Worm (Caenorhabditis elegans) whole organism, L2 larva: Measurements from ENCODE around the gene Y46G5A.8.
A peak's percentile ranks its signal among the peaks of the same experiment; 100 is the strongest.
"Not testable (repeated sequence)": the region's sequence is repeated elsewhere in the genome, so short reads cannot be mapped to it uniquely, and the experiment has no call there.

ENCODE experiments used
- C34F6.9 ChIP-seq: fragments of 150-350 bp; optimal IDR thresholded peaks from 2 replicates; lab custom pipeline; 2014; ENCODE audit warnings: missing biosample characterization, missing genetic modification characterization
- F13H6.1 ChIP-seq: sonication (generic microtip); optimal IDR thresholded peaks from 2 replicates; lab custom pipeline; 2016; ENCODE audit warnings: missing genetic modification characterization, missing compliant biosample characterization
- ZK546.5 ChIP-seq: sonication (generic microtip); optimal IDR thresholded peaks from 2 replicates; lab custom pipeline; 2017; ENCODE audit warnings: missing biosample characterization, missing genetic modification characterization
- blmp-1 ChIP-seq: sonication (generic microtip); optimal IDR thresholded peaks from 2 replicates; lab custom pipeline; 2017; ENCODE audit warnings: missing genetic modification characterization, mild to moderate bottlenecking, missing compliant biosample characterization, antibody characterized with exemption, moderate library complexity; ENCODE audit not compliant: insufficient read depth
- ceh-16 ChIP-seq: fragments of 150-350 bp; optimal IDR thresholded peaks from 2 replicates; lab custom pipeline; 2014; ENCODE audit warnings: missing biosample characterization, missing genetic modification characterization
- crh-2 ChIP-seq: sonication (generic microtip); optimal IDR thresholded peaks from 2 replicates; lab custom pipeline; 2017; ENCODE audit warnings: missing biosample characterization, missing genetic modification characterization
- dmd-4 ChIP-seq: sonication (generic microtip); optimal IDR thresholded peaks from 2 replicates; lab custom pipeline; 2017; ENCODE audit warnings: missing biosample characterization, missing genetic modification characterization
- egl-27 ChIP-seq: sonication (generic microtip); optimal IDR thresholded peaks from 3 replicates; lab custom pipeline; 2017; ENCODE audit warnings: missing biosample characterization, missing genetic modification reagents, missing genetic modification characterization
- elt-1 ChIP-seq: fragments of 150-350 bp; optimal IDR thresholded peaks from 2 replicates; lab custom pipeline; 2014; ENCODE audit warnings: missing biosample characterization, missing genetic modification characterization
- elt-3 ChIP-seq: sonication (generic microtip); optimal IDR thresholded peaks from 2 replicates; lab custom pipeline; 2017; ENCODE audit warnings: missing biosample characterization, missing genetic modification characterization
- gmeb-1 ChIP-seq: fragments of 150-350 bp; optimal IDR thresholded peaks from 2 replicates; lab custom pipeline; 2014; ENCODE audit warnings: missing biosample characterization, missing genetic modification characterization
- lin-11 ChIP-seq: fragments of 150-350 bp; sonication (generic microtip); optimal IDR thresholded peaks from 2 replicates; lab custom pipeline; 2014; ENCODE audit warnings: missing biosample characterization, missing genetic modification characterization, inconsistent platforms, mixed read lengths
- lin-13 ChIP-seq: fragments of 150-350 bp; optimal IDR thresholded peaks from 2 replicates; lab custom pipeline; 2014; ENCODE audit warnings: missing biosample characterization, missing genetic modification reagents, missing genetic modification characterization
- lin-39 ChIP-seq: fragments of 150-350 bp; optimal IDR thresholded peaks from 2 replicates; lab custom pipeline; 2014; ENCODE audit warnings: missing biosample characterization, missing genetic modification reagents, missing genetic modification characterization
- lsy-2 ChIP-seq, 2 experiments: fragments of 150-350 bp in 1 of 2; sonication (generic microtip) in 1 of 2; optimal IDR thresholded peaks; 2 replicates each; lab custom pipeline; 2014 to 2017; ENCODE audit warnings: missing biosample characterization in 2 of 2, missing genetic modification characterization in 2 of 2
- mab-5 ChIP-seq: fragments of 150-350 bp; optimal IDR thresholded peaks from 2 replicates; lab custom pipeline; 2014; ENCODE audit warnings: missing biosample characterization, missing genetic modification characterization
- mbf-1 ChIP-seq: sonication (generic microtip); optimal IDR thresholded peaks from 2 replicates; lab custom pipeline; 2017; ENCODE audit warnings: missing biosample characterization, missing genetic modification characterization
- mdl-1 ChIP-seq, 2 experiments: fragments of 150-350 bp in 1 of 2; sonication (generic microtip) in 1 of 2; optimal IDR thresholded peaks; 2 replicates each; lab custom pipeline; 2017; ENCODE audit warnings: missing biosample characterization in 2 of 2, missing genetic modification characterization in 2 of 2
- nhr-10 ChIP-seq: sonication (generic microtip); optimal IDR thresholded peaks from 2 replicates; lab custom pipeline; 2017; ENCODE audit warnings: missing biosample characterization, missing genetic modification characterization
- nhr-11 ChIP-seq: fragments of 150-350 bp; optimal IDR thresholded peaks from 2 replicates; lab custom pipeline; 2014; ENCODE audit warnings: missing biosample characterization, missing genetic modification characterization
- nhr-129 ChIP-seq: fragments of 150-350 bp; optimal IDR thresholded peaks from 2 replicates; lab custom pipeline; 2014; ENCODE audit warnings: missing biosample characterization, missing genetic modification characterization
- nhr-21 ChIP-seq: fragments of 150-350 bp; optimal IDR thresholded peaks from 2 replicates; lab custom pipeline; 2014; ENCODE audit warnings: missing biosample characterization, missing genetic modification characterization
- nhr-237 ChIP-seq: fragments of 150-350 bp; optimal IDR thresholded peaks from 2 replicates; lab custom pipeline; 2014; ENCODE audit warnings: missing biosample characterization, missing genetic modification characterization
- nhr-25 ChIP-seq: fragments of 150-350 bp; sonication (generic microtip); optimal IDR thresholded peaks from 3 replicates; lab custom pipeline; 2014; ENCODE audit warnings: missing biosample characterization, missing genetic modification characterization
- nhr-6 ChIP-seq: fragments of 150-350 bp; optimal IDR thresholded peaks from 2 replicates; lab custom pipeline; 2014; ENCODE audit warnings: missing biosample characterization, missing genetic modification characterization
- nhr-77 ChIP-seq: fragments of 150-350 bp; optimal IDR thresholded peaks from 2 replicates; lab custom pipeline; 2014; ENCODE audit warnings: missing biosample characterization, missing genetic modification characterization
- peb-1 ChIP-seq: fragments of 150-350 bp; optimal IDR thresholded peaks from 2 replicates; lab custom pipeline; 2014; ENCODE audit warnings: missing biosample characterization, missing genetic modification characterization
- sem-4 ChIP-seq: fragments of 150-350 bp; optimal IDR thresholded peaks from 2 replicates; lab custom pipeline; 2014; ENCODE audit warnings: missing biosample characterization, missing genetic modification reagents, missing genetic modification characterization
- skn-1 ChIP-seq: sonication (generic microtip); optimal IDR thresholded peaks from 2 replicates; lab custom pipeline; 2017; ENCODE audit warnings: missing biosample characterization, missing genetic modification characterization
- sma-9 ChIP-seq, 2 experiments: fragments of 150-350 bp in 1 of 2; sonication (generic microtip) in 1 of 2; optimal IDR thresholded peaks; 2 replicates each; lab custom pipeline; 2014 to 2016; ENCODE audit warnings: missing genetic modification characterization in 2 of 2, mild to moderate bottlenecking in 1 of 2, missing biosample characterization in 1 of 2, missing compliant biosample characterization in 1 of 2, missing genetic modification reagents in 1 of 2, moderate library complexity in 1 of 2
- snpc-4 ChIP-seq: fragments of 150-350 bp; optimal IDR thresholded peaks from 2 replicates; lab custom pipeline; 2014; ENCODE audit warnings: missing biosample characterization, missing genetic modification characterization
- unc-39 ChIP-seq: fragments of 150-350 bp; optimal IDR thresholded peaks from 2 replicates; lab custom pipeline; 2014; ENCODE audit warnings: missing biosample characterization, missing genetic modification characterization
- unc-55 ChIP-seq: fragments of 150-350 bp; sonication (generic microtip); optimal IDR thresholded peaks from 3 replicates; lab custom pipeline; 2014; ENCODE audit warnings: missing biosample characterization, missing genetic modification reagents, missing genetic modification characterization
- unc-62 ChIP-seq: fragments of 150-350 bp; optimal IDR thresholded peaks from 2 replicates; lab custom pipeline; 2014; ENCODE audit warnings: missing biosample characterization, missing genetic modification reagents, missing genetic modification characterization
- ztf-1 ChIP-seq: fragments of 200-800 bp; sonication (Bioruptor generic); conservative IDR thresholded peaks from 2 replicates; pipeline ENCODE4 v1.3.6; 2022; ENCODE audit warnings: missing genetic modification characterization, missing compliant biosample characterization
- ztf-4 ChIP-seq: fragments of 150-350 bp; optimal IDR thresholded peaks from 2 replicates; lab custom pipeline; 2014; ENCODE audit warnings: missing biosample characterization, missing genetic modification characterization

The Y46G5A.8 gene

DNA sequence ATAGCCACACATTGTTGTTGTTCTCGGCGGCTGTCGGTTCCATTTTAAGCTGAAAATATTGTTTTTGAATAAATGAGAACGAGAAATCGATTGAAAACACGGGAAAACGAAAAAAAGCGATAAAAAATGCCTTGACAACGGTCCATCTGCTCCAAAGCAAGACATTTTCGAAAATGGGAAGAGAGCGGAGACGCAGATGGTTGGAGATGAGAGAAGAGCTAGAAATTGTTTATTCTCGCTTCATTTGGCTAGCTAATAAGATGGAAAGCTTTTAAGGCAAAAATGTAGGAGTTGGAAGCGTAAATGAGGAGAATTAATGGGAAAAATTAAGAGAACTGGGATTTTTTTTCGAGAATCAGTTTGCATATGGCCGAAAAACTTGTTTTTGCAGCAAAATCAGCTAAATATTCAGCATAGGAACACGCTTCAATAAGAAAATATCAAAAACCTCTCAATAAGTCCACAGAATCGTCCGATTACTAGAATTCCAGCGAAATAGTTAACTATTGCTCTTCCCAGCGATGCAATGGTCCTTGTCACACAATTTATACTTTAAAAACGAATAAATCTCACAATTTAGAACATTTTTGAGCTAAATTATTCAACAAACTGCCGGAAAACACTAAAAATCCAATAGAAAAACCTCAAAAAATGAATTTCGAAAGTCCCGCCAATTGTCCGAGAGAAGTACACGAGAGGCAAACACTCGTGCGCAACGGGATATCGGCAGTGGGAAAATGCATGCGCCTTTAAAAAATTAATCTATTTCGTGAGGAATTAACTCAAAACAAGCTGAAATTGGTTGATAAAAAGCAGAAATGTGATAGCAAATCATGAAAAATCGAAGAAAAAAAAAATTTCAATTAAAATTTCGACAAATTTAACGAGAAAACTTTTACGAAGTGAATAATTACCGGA, 17.6 kb upstream of the Y46G5A.8 start, which contains the start of gene pisy-1:
TSS of gene pisy-1 (minus strand) at position 51 of the 918 bp plus-strand sequence.
- TF ChIP-seq unc-55 (GFP tag; lab: Kevin White, UChicago) (peak; percentile 82), elt-1 (tag; lab: Kevin White, UChicago) (no peak), ZK546.5 (tag; lab: Kevin White, UChicago) (no peak), egl-27 (tag; lab: Kevin White, UChicago) (no peak), lin-13 (GFP tag; lab: Kevin White, UChicago) (peak; percentile 49), dmd-4 (no peak), gmeb-1 (peak; percentile 75), sma-9 (GFP tag; optimal IDR thresholded peaks at IDR 0.05; lab: Kevin White, UChicago) (peak; percentile 27), sma-9 (tag; optimal IDR thresholded peaks at IDR 0.05; lab: Kevin White, UChicago) (no peak), nhr-21 (tag; lab: Kevin White, UChicago) (no peak), nhr-129 (tag; lab: Kevin White, UChicago) (peak; percentile 56), blmp-1 (tag; lab: Kevin White, UChicago) (no peak), mab-5 (tag; lab: Kevin White, UChicago) (no peak), lsy-2 (tag; optimal IDR thresholded peaks at IDR 0.05; lab: Kevin White, UChicago) (peak; percentile 26 to 73), crh-2 (tag; lab: Kevin White, UChicago) (peak; percentile 49), nhr-77 (tag; lab: Kevin White, UChicago) (no peak), unc-39 (tag; lab: Kevin White, UChicago) (no peak), sem-4 (tag; lab: Kevin White, UChicago) (peak; percentile 15), nhr-25 (tag; lab: Kevin White, UChicago) (peak; percentile 44), C34F6.9 (peak; percentile 71), mdl-1 (tag; optimal IDR thresholded peaks at IDR 0.05; lab: Kevin White, UChicago) (no peak), snpc-4 (tag; lab: Kevin White, UChicago) (peak; percentile 6), lin-39 (tag; lab: Kevin White, UChicago) (no peak)

DNA sequence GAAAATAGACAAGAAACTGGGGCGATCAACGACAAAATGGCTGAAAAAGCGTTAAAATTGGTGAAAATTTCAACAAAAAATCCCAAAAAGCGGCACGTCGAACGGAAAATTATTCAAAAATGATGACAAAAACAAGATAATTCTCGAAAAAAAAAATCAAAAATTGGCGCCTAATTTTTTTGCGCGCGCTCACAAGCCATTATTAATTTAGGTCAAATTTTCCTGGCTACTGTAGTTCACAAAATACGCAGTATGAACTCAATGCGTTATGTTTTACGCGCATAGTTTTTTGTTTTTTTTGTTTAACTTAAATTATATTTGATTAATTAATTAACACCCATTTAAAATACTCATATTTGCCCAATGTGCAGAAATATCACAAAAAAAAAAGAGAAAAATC, 16.8 kb upstream of the Y46G5A.8 start:
- TF ChIP-seq ztf-4 (tag; lab: Kevin White, UChicago) = no peak
- no peak for TF ChIP-seq nhr-6
- TF ChIP-seq nhr-25 (tag; lab: Kevin White, UChicago) = no peak
- no peak for TF ChIP-seq mdl-1 (tag; optimal IDR thresholded peaks at IDR 0.05; lab: Kevin White, UChicago)
- TF ChIP-seq mbf-1 = no peak
- no peak for TF ChIP-seq skn-1 (tag; lab: Kevin White, UChicago)
- TF ChIP-seq C34F6.9 = no peak
- no peak for TF ChIP-seq lin-11 (tag; lab: Kevin White, UChicago)
- no peak for TF ChIP-seq dmd-4
- TF ChIP-seq nhr-237 (tag; lab: Kevin White, UChicago) = no peak
- TF ChIP-seq lin-13 (GFP tag; lab: Kevin White, UChicago) = no peak
- no peak for TF ChIP-seq ceh-16 (tag; lab: Kevin White, UChicago)
- TF ChIP-seq F13H6.1 (tag; lab: Kevin White, UChicago) = no peak
- TF ChIP-seq nhr-11 (tag; lab: Kevin White, UChicago) = no peak
- TF ChIP-seq unc-55 (GFP tag; lab: Kevin White, UChicago) = no peak
- no peak for TF ChIP-seq egl-27 (tag; lab: Kevin White, UChicago)
- no peak for TF ChIP-seq nhr-129 (tag; lab: Kevin White, UChicago)
- TF ChIP-seq nhr-21 (tag; lab: Kevin White, UChicago) = no peak
- TF ChIP-seq lin-39 (tag; lab: Kevin White, UChicago) = no peak

DNA sequence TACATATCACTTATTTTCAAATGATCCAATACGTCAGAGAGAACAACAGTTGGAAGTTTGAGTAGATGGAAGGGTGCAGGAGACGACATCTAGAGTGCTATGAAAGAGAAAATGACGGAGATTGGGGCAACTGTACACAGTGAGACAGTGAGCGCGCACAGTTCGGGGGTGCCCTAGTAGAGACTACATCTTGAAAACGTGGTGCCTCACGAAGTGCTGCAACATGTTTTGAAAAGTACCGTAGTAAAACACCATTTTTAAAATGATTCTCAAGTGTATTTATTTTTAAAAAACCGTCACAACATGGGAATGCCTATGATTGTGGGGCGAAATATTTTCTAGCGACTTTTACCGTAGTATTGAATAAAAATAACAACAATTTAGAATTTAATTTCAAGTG, 2.4 kb upstream of the Y46G5A.8 start, which contains the start of gene Y46G5A.39:
TSS of gene Y46G5A.39 (minus strand) at position 101 of the 400 bp plus-strand sequence.
- TF ChIP-seq nhr-77 (tag; lab: Kevin White, UChicago); mdl-1 (tag; optimal IDR thresholded peaks at IDR 0.05; lab: Kevin White, UChicago); egl-27 (tag; lab: Kevin White, UChicago): not testable (repeated sequence)
- TF ChIP-seq, all 48 proteins: peak for 0; not testable (repeated sequence) for 48

DNA sequence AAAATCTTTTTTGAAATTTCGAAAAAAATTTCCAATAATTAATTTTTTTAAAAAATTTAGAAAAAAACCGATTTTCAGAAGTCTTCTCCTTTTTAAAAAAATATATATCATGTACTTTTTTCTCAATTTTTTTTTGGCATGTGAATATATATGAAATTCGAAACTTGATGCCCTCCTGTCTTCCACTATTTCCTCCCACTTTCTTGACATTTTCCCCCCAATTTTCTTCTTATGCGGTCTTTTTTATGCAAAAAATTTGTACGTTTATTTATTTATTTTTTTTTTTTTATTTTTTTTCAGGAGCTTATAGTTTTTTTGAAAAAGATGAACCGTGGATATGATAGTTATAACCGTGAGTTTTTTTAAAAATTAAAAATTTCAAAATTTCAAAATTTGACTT, 4.4 kb downstream of the Y46G5A.8 start, which contains the start of gene cnp-2:
TSS of gene cnp-2 (plus strand) at position 301 of the 400 bp plus-strand sequence.
- TF ChIP-seq nhr-25 (tag; lab: Kevin White, UChicago) (no peak), nhr-6 (no peak), unc-39 (tag; lab: Kevin White, UChicago) (no peak), lsy-2 (tag; optimal IDR thresholded peaks at IDR 0.05; lab: Kevin White, UChicago) (no peak), nhr-10 (tag; lab: Kevin White, UChicago) (no peak), lin-11 (tag; lab: Kevin White, UChicago) (no peak), ztf-1 (GFP tag; lab: Robert Waterston, UW) (no peak), F13H6.1 (tag; lab: Kevin White, UChicago) (no peak), nhr-11 (tag; lab: Kevin White, UChicago) (no peak), snpc-4 (tag; lab: Kevin White, UChicago) (no peak), dmd-4 (no peak), peb-1 (tag; lab: Kevin White, UChicago) (no peak), nhr-237 (tag; lab: Kevin White, UChicago) (no peak), mbf-1 (no peak), elt-3 (tag; lab: Kevin White, UChicago) (no peak), ceh-16 (tag; lab: Kevin White, UChicago) (no peak), unc-62 (no peak)
